Worm (Caenorhabditis elegans): ENCODE results near the gene sri-10.

ce11 chrV:18819643-18820042 is 13.3 kb upstream of the sri-10 start, which contains the start of gene ncs-5:
- no peak for TF ChIP-seq Y79H2A.3 (GFP tag; conservative IDR thresholded peaks at IDR 0.05)
- no peak for TF ChIP-seq zfh-2 (GFP tag; conservative IDR thresholded peaks at IDR 0.05)
- TF ChIP-seq nhr-179 (tag; optimal IDR thresholded peaks at IDR 0.05), result no peak
- no peak for TF ChIP-seq lin-35 (GFP tag; optimal IDR thresholded peaks at IDR 0.05)
- no peak for TF ChIP-seq hlh-26 (GFP tag; conservative IDR thresholded peaks at IDR 0.05)
- TF ChIP-seq ama-1 (optimal IDR thresholded peaks at IDR 0.05), result no peak
- no peak for TF ChIP-seq ama-1 (GFP tag; optimal IDR thresholded peaks at IDR 0.05)
